Worm (Caenorhabditis elegans) whole organism, mixed stage, embryonic: ENCODE results near the gene C14C11.2.

Experiments
- M03D4.4 ChIP-seq: sonication (generic microtip); optimal IDR thresholded peaks from 2 replicates; lab custom pipeline; 2017; ENCODE audit warnings: mild to moderate bottlenecking, missing genetic modification characterization, missing compliant biosample characterization
- bed-3 ChIP-seq: fragments of 200-800 bp; sonication (Bioruptor generic); optimal IDR thresholded peaks from 3 replicates; lab custom pipeline; 2018; ENCODE audit warnings: mild to moderate bottlenecking, missing genetic modification characterization, moderate library complexity, missing compliant biosample characterization
- blmp-1 ChIP-seq: fragments of 150-350 bp; optimal IDR thresholded peaks from 2 replicates; lab custom pipeline; 2014; ENCODE audit warnings: missing biosample characterization, missing genetic modification characterization
- ceh-39 ChIP-seq: fragments of 150-350 bp; optimal IDR thresholded peaks from 2 replicates; lab custom pipeline; 2014; ENCODE audit warnings: missing biosample characterization, missing genetic modification characterization
- ceh-43 ChIP-seq: fragments of 200-800 bp; sonication (Bioruptor generic); optimal IDR thresholded peaks from 2 replicates; lab custom pipeline; 2018; ENCODE audit warnings: mild to moderate bottlenecking, missing genetic modification characterization, moderate library complexity, missing compliant biosample characterization
- ceh-83 ChIP-seq: fragments of 200-800 bp; sonication (Bioruptor generic); optimal IDR thresholded peaks from 2 replicates; lab custom pipeline; 2018; ENCODE audit warnings: mild to moderate bottlenecking, missing genetic modification characterization, missing compliant biosample characterization
- ces-1 ChIP-seq: fragments of 150-350 bp; optimal IDR thresholded peaks from 2 replicates; lab custom pipeline; 2014; ENCODE audit warnings: missing biosample characterization, missing genetic modification reagents, missing genetic modification characterization
- cnd-1 ChIP-seq: fragments of 200-800 bp; sonication (Bioruptor generic); optimal IDR thresholded peaks from 2 replicates; lab custom pipeline; 2018; ENCODE audit warnings: mild to moderate bottlenecking, missing genetic modification characterization, missing compliant biosample characterization
- drap-1 ChIP-seq: fragments of 200-800 bp; sonication (Bioruptor generic); optimal IDR thresholded peaks from 3 replicates; lab custom pipeline; 2018; ENCODE audit warnings: mild to moderate bottlenecking, missing genetic modification characterization, missing compliant biosample characterization
- elt-3 ChIP-seq: fragments of 150-350 bp; optimal IDR thresholded peaks from 2 replicates; lab custom pipeline; 2014; ENCODE audit warnings: missing biosample characterization, missing genetic modification characterization
- flh-1 ChIP-seq: fragments of 200-800 bp; sonication (Bioruptor generic); optimal IDR thresholded peaks from 2 replicates; lab custom pipeline; 2018; ENCODE audit warnings: mild to moderate bottlenecking, missing genetic modification characterization, moderate library complexity, missing compliant biosample characterization
- ham-2 ChIP-seq: fragments of 200-800 bp; sonication (Bioruptor generic); optimal IDR thresholded peaks from 2 replicates; lab custom pipeline; 2018; ENCODE audit warnings: mild to moderate bottlenecking, missing genetic modification characterization, missing compliant biosample characterization
- hlh-1 ChIP-seq: fragments of 150-350 bp; optimal IDR thresholded peaks from 2 replicates; lab custom pipeline; 2014; ENCODE audit warnings: missing biosample characterization, missing genetic modification reagents, missing genetic modification characterization
- lin-13 ChIP-seq: fragments of 150-350 bp; optimal IDR thresholded peaks from 2 replicates; lab custom pipeline; 2014; ENCODE audit warnings: missing biosample characterization, missing genetic modification characterization
- lin-32 ChIP-seq: fragments of 200-800 bp; sonication (Bioruptor generic); optimal IDR thresholded peaks from 2 replicates; lab custom pipeline; 2018; ENCODE audit warnings: mild to moderate bottlenecking, missing genetic modification characterization, missing compliant biosample characterization
- lsy-2 ChIP-seq: fragments of 150-350 bp; optimal IDR thresholded peaks from 2 replicates; lab custom pipeline; 2014; ENCODE audit warnings: missing biosample characterization, missing genetic modification characterization
- mab-5 ChIP-seq: fragments of 150-350 bp; optimal IDR thresholded peaks from 2 replicates; lab custom pipeline; 2014; ENCODE audit warnings: missing biosample characterization, missing genetic modification characterization
- mep-1 ChIP-seq: fragments of 150-350 bp; optimal IDR thresholded peaks from 2 replicates; lab custom pipeline; 2017; ENCODE audit warnings: missing biosample characterization, missing genetic modification reagents, missing genetic modification characterization, inconsistent platforms
- mls-2 ChIP-seq: sonication (generic microtip); optimal IDR thresholded peaks from 2 replicates; lab custom pipeline; 2016; ENCODE audit warnings: mild to moderate bottlenecking, missing genetic modification characterization, moderate library complexity, missing compliant biosample characterization
- nhr-12 ChIP-seq: fragments of 150-350 bp; optimal IDR thresholded peaks from 2 replicates; lab custom pipeline; 2014; ENCODE audit warnings: missing biosample characterization, missing genetic modification characterization
- nhr-2 ChIP-seq: fragments of 150-350 bp; optimal IDR thresholded peaks from 2 replicates; lab custom pipeline; 2014; ENCODE audit warnings: missing biosample characterization, missing genetic modification characterization
- nhr-237 ChIP-seq: fragments of 150-350 bp; optimal IDR thresholded peaks from 2 replicates; lab custom pipeline; 2014; ENCODE audit warnings: missing biosample characterization, missing genetic modification characterization
- nhr-28 ChIP-seq: fragments of 150-350 bp; optimal IDR thresholded peaks from 2 replicates; lab custom pipeline; 2014; ENCODE audit warnings: missing biosample characterization, missing genetic modification characterization
- nhr-76 ChIP-seq: sonication (generic microtip); optimal IDR thresholded peaks from 2 replicates; lab custom pipeline; 2017; ENCODE audit warnings: missing biosample characterization, missing genetic modification characterization
- pha-4 ChIP-seq: fragments of 150-350 bp; optimal IDR thresholded peaks from 2 replicates; lab custom pipeline; 2018; ENCODE audit warnings: missing biosample characterization, missing genetic modification reagents, missing genetic modification characterization
- sem-2 ChIP-seq: fragments of 200-800 bp; sonication (Bioruptor generic); optimal IDR thresholded peaks from 2 replicates; lab custom pipeline; 2018; ENCODE audit warnings: mild to moderate bottlenecking, missing genetic modification characterization, missing compliant biosample characterization
- snpc-4 ChIP-seq: fragments of 150-350 bp; optimal IDR thresholded peaks from 2 replicates; lab custom pipeline; 2014; ENCODE audit warnings: missing biosample characterization, missing genetic modification characterization
- sptf-1 ChIP-seq: sonication (generic microtip); optimal IDR thresholded peaks from 2 replicates; lab custom pipeline; 2017; ENCODE audit warnings: mild to moderate bottlenecking, missing genetic modification characterization, moderate library complexity, missing compliant biosample characterization
- tbx-8 ChIP-seq: fragments of 200-800 bp; sonication (Bioruptor generic); optimal IDR thresholded peaks from 2 replicates; lab custom pipeline; 2018; ENCODE audit warnings: mild to moderate bottlenecking, missing genetic modification characterization, moderate library complexity, missing compliant biosample characterization
- unc-120 ChIP-seq: sonication (generic microtip); optimal IDR thresholded peaks from 2 replicates; lab custom pipeline; 2017; ENCODE audit warnings: missing genetic modification characterization, missing compliant biosample characterization; ENCODE audit not compliant: poor library complexity, severe bottlenecking
- unc-39 ChIP-seq: fragments of 150-350 bp; optimal IDR thresholded peaks from 2 replicates; lab custom pipeline; 2014; ENCODE audit warnings: missing biosample characterization, missing genetic modification characterization
- zip-8 ChIP-seq: fragments of 150-350 bp; optimal IDR thresholded peaks from 2 replicates; lab custom pipeline; 2014; ENCODE audit warnings: missing biosample characterization, missing genetic modification characterization
- ztf-11 ChIP-seq: fragments of 150-350 bp; optimal IDR thresholded peaks from 2 replicates; lab custom pipeline; 2014; ENCODE audit warnings: missing biosample characterization, missing genetic modification characterization

Gene C14C11.2

ce11 chrV:5699835-5700441 lies 39.0 kb downstream of the C14C11.2 start, which contains the start of gene clec-1:
TSS of gene clec-1 (plus strand) at chrV:5700154.
- no peak for TF ChIP-seq nhr-76 (tag; lab: Kevin White, UChicago)
- no peak for TF ChIP-seq sem-2 (GFP tag; lab: Kevin White, UChicago)
- TF ChIP-seq lin-32: no peak
- no peak for TF ChIP-seq M03D4.4 (tag; lab: Kevin White, UChicago)
- TF ChIP-seq blmp-1 (tag; lab: Kevin White, UChicago): no peak
- no peak for TF ChIP-seq lsy-2 (tag; lab: Kevin White, UChicago)
- TF ChIP-seq tbx-8 (GFP tag; lab: Kevin White, UChicago): no peak
- no peak for TF ChIP-seq cnd-1 (tag; lab: Kevin White, UChicago)
- TF ChIP-seq nhr-12: no peak
- no peak for TF ChIP-seq ceh-83 (GFP tag; lab: Kevin White, UChicago)
- no peak for TF ChIP-seq ham-2
- no peak for TF ChIP-seq nhr-28
- no peak for TF ChIP-seq unc-39 (tag; lab: Kevin White, UChicago)
- no peak for TF ChIP-seq ceh-39 (tag; lab: Kevin White, UChicago)
- TF ChIP-seq mls-2 (tag; lab: Kevin White, UChicago): no peak
- TF ChIP-seq zip-8 (tag; lab: Kevin White, UChicago): no peak
- no peak for TF ChIP-seq ceh-43 (GFP tag; lab: Kevin White, UChicago)

ce11 chrV:5701106-5701505 lies 40.1 kb downstream of the C14C11.2 start:
- TF ChIP-seq nhr-12 (no peak), lsy-2 (tag; lab: Kevin White, UChicago) (no peak)
- TF ChIP-seq, all 35 proteins: peak for 0

- no peak for TF ChIP-seq ceh-39 (tag; lab: Kevin White, UChicago)
- TF ChIP-seq hlh-1 (tag; lab: Kevin White, UChicago): no peak
- no peak for TF ChIP-seq ceh-43 (GFP tag; lab: Kevin White, UChicago)
- no peak for TF ChIP-seq snpc-4 (tag; lab: Kevin White, UChicago)
- TF ChIP-seq sem-2 (GFP tag; lab: Kevin White, UChicago): no peak
- TF ChIP-seq flh-1: no peak
- TF ChIP-seq elt-3 (tag; lab: Kevin White, UChicago): no peak
- no peak for TF ChIP-seq nhr-28
- no peak for TF ChIP-seq ztf-11
- TF ChIP-seq pha-4 (tag; lab: Kevin White, UChicago): no peak
- no peak for TF ChIP-seq mep-1 (tag; lab: Kevin White, UChicago)
- no peak for TF ChIP-seq mls-2 (tag; lab: Kevin White, UChicago)
- no peak for TF ChIP-seq ces-1 (GFP tag; lab: Kevin White, UChicago)
- TF ChIP-seq, all 35 proteins: peak for 0
Measured at ce11 chrV:5704467-5704866, 43.5 kb downstream of the C14C11.2 start.

ce11 chrV:5705510-5705909 lies 44.6 kb downstream of the C14C11.2 start, which contains the start of gene peli-1:
TSS of gene peli-1 (plus strand) at chrV:5705810.
- no peak for TF ChIP-seq nhr-12

DNA sequence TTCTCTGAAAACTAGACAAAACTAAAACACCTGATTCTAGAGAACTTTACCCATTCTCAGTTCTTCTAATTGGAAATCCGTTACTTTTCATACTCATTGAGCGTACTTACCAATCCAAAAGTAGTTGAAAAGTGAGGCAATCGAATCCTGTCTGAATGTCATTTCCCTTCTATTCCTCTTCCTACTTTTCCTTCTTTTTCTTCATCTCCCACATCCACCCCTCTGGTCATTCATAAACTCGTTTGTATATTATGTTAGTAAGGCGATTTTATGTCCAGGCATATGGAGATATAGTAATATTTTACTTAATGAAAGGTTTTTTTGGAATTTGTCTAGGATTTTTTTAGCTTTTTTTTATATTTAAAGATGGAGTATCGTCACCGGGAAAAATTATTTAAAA lies 47.4 kb downstream of the C14C11.2 start:
- TF ChIP-seq elt-3 (tag; lab: Kevin White, UChicago): no peak
- peak; percentile 78 for TF ChIP-seq ces-1 (GFP tag; lab: Kevin White, UChicago)

- TF ChIP-seq lin-13 (tag; lab: Kevin White, UChicago): no peak
- TF ChIP-seq, all 35 proteins: peak for 0
Measured at ce11 chrV:5712189-5712588, 51.2 kb downstream of the C14C11.2 start.

ce11 chrV:5712652-5713051 lies 51.7 kb downstream of the C14C11.2 start, which contains the start of gene gcst-1:
TSS of gene gcst-1 (plus strand) at chrV:5712928.
- TF ChIP-seq lin-32 (no peak), bed-3 (GFP tag; lab: Kevin White, UChicago) (no peak), nhr-237 (tag; lab: Kevin White, UChicago) (no peak), ceh-39 (tag; lab: Kevin White, UChicago) (no peak), blmp-1 (tag; lab: Kevin White, UChicago) (no peak), nhr-28 (no peak), cnd-1 (tag; lab: Kevin White, UChicago) (no peak), snpc-4 (tag; lab: Kevin White, UChicago) (no peak), sptf-1 (tag; lab: Kevin White, UChicago) (no peak), drap-1 (GFP tag; lab: Kevin White, UChicago) (no peak), mab-5 (no peak), nhr-76 (tag; lab: Kevin White, UChicago) (no peak), zip-8 (tag; lab: Kevin White, UChicago) (no peak), flh-1 (no peak), sem-2 (GFP tag; lab: Kevin White, UChicago) (no peak), nhr-12 (no peak), nhr-2 (tag; lab: Kevin White, UChicago) (no peak), mls-2 (tag; lab: Kevin White, UChicago) (no peak), unc-120 (tag; lab: Kevin White, UChicago) (no peak), ceh-43 (GFP tag; lab: Kevin White, UChicago) (no peak)
